Worm (Caenorhabditis elegans) whole organism, L4 larva: ENCODE measurements around the gene ZK185.1.
A peak's percentile ranks its signal among the peaks of the same experiment; 100 is the strongest.

Experiments
- F26F4.8 ChIP-seq: fragments of 200-800 bp; sonication (Bioruptor generic); conservative IDR thresholded peaks from 2 replicates; pipeline ENCODE4 v1.3.6; 2022; ENCODE audit warnings: missing genetic modification characterization, missing compliant biosample characterization
- T20F7.1 ChIP-seq: fragments of 200-800 bp; sonication (Bioruptor generic); optimal IDR thresholded peaks from 2 replicates; lab custom pipeline; 2018; ENCODE audit warnings: mild to moderate bottlenecking, missing genetic modification characterization, missing compliant biosample characterization
- aha-1 ChIP-seq: fragments of 150-350 bp; peaks from one replicate; lab custom pipeline; 2014; ENCODE audit warnings: missing biosample characterization, missing genetic modification characterization
- ama-1 ChIP-seq: fragments of 150-350 bp; optimal IDR thresholded peaks from 2 replicates; lab custom pipeline; 2014; ENCODE audit warnings: inconsistent platforms, mixed read lengths
- ceh-20 ChIP-seq: fragments of 200-800 bp; sonication (Bioruptor generic); IDR thresholded peaks from 2 replicates; pipeline ENCODE4 v1.3.6; 2022; ENCODE audit warnings: missing genetic modification reagents, missing genetic modification characterization, missing compliant biosample characterization
- ceh-82 ChIP-seq: sonication (generic microtip); optimal IDR thresholded peaks from 2 replicates; lab custom pipeline; 2017; ENCODE audit warnings: missing biosample characterization, missing genetic modification characterization
- ces-1 ChIP-seq: fragments of 150-350 bp; sonication (generic microtip); optimal IDR thresholded peaks from 4 replicates; lab custom pipeline; 2014; ENCODE audit warnings: missing biosample characterization, missing genetic modification reagents, missing genetic modification characterization
- ctbp-1 ChIP-seq: fragments of 200-800 bp; sonication (Bioruptor generic); IDR thresholded peaks from 2 replicates; pipeline ENCODE4 v1.3.6; 2022; ENCODE audit warnings: missing genetic modification reagents, missing genetic modification characterization, missing compliant biosample characterization
- daf-16 ChIP-seq, 3 experiments: sonication (generic microtip); optimal IDR thresholded peaks; 2 replicates each; lab custom pipeline; 2016 to 2017; ENCODE audit warnings: missing genetic modification characterization in 3 of 3, missing genetic modification reagents in 3 of 3, mild to moderate bottlenecking in 2 of 3, missing compliant biosample characterization in 2 of 3, missing biosample characterization in 1 of 3, moderate library complexity in 1 of 3
- daf-8 ChIP-seq: fragments of 200-800 bp; sonication (Bioruptor generic); IDR thresholded peaks from 2 replicates; pipeline ENCODE4 v1.3.6; 2022; ENCODE audit warnings: missing genetic modification characterization, missing compliant biosample characterization
- dmd-6 ChIP-seq: fragments of 200-800 bp; sonication (Bioruptor generic); IDR thresholded peaks from 2 replicates; pipeline ENCODE4 v1.3.6; 2022; ENCODE audit warnings: missing genetic modification reagents, missing genetic modification characterization, missing compliant biosample characterization
- fkh-10 ChIP-seq: fragments of 150-350 bp; optimal IDR thresholded peaks from 2 replicates; lab custom pipeline; 2014; ENCODE audit warnings: missing biosample characterization, missing genetic modification reagents, missing genetic modification characterization
- hlh-30 ChIP-seq: sonication (generic microtip); optimal IDR thresholded peaks from 2 replicates; lab custom pipeline; 2017; ENCODE audit warnings: antibody characterized with exemption, mild to moderate bottlenecking, missing genetic modification characterization, missing compliant biosample characterization; ENCODE audit not compliant: insufficient read depth
- hmg-1.1 ChIP-seq: fragments of 200-800 bp; sonication (Bioruptor generic); IDR thresholded peaks from 2 replicates; pipeline ENCODE4 v1.3.6; 2022; ENCODE audit warnings: missing genetic modification reagents, missing genetic modification characterization, missing compliant biosample characterization
- lin-1 ChIP-seq: fragments of 200-800 bp; sonication (Bioruptor generic); IDR thresholded peaks from 2 replicates; pipeline ENCODE4 v1.3.6; 2022; ENCODE audit warnings: missing genetic modification reagents, missing genetic modification characterization, missing compliant biosample characterization
- lin-15B ChIP-seq: fragments of 150-350 bp; sonication (generic microtip); optimal IDR thresholded peaks from 3 replicates; lab custom pipeline; 2014; ENCODE audit warnings: missing biosample characterization, missing genetic modification characterization
- lin-29 ChIP-seq: fragments of 200-800 bp; sonication (Bioruptor generic); IDR thresholded peaks from 2 replicates; pipeline ENCODE4 v1.3.6; 2022; ENCODE audit warnings: missing genetic modification reagents, missing genetic modification characterization, missing compliant biosample characterization
- lir-3 ChIP-seq: sonication (generic microtip); optimal IDR thresholded peaks from 2 replicates; lab custom pipeline; 2016; ENCODE audit warnings: mild to moderate bottlenecking, missing genetic modification characterization, missing compliant biosample characterization
- lsy-2 ChIP-seq, 2 experiments: fragments of 150-350 bp in 1 of 2; sonication (generic microtip) in 1 of 2; optimal IDR thresholded peaks; 2 replicates each; lab custom pipeline; 2014 to 2017; ENCODE audit warnings: missing biosample characterization in 2 of 2, missing genetic modification characterization in 2 of 2
- mes-2 ChIP-seq: sonication (generic microtip); optimal IDR thresholded peaks from 2 replicates; lab custom pipeline; 2016; ENCODE audit warnings: missing genotype, mild to moderate bottlenecking, missing genetic modification characterization, missing compliant biosample characterization; ENCODE audit not compliant: poor library complexity, severe bottlenecking
- nhr-10 ChIP-seq: fragments of 150-350 bp; optimal IDR thresholded peaks from 2 replicates; lab custom pipeline; 2014; ENCODE audit warnings: missing biosample characterization, missing genetic modification characterization
- nhr-42 ChIP-seq: fragments of 200-800 bp; sonication (Bioruptor generic); IDR thresholded peaks from 2 replicates; pipeline ENCODE4 v1.3.6; 2022; ENCODE audit warnings: missing genetic modification characterization, missing compliant biosample characterization
- nhr-6 ChIP-seq: fragments of 150-350 bp; optimal IDR thresholded peaks from 2 replicates; lab custom pipeline; 2014; ENCODE audit warnings: missing biosample characterization, missing genetic modification characterization
- pqm-1 ChIP-seq: sonication (generic microtip); optimal IDR thresholded peaks from 2 replicates; lab custom pipeline; 2017; ENCODE audit warnings: missing biosample characterization, missing genetic modification characterization
- rbr-2 ChIP-seq: sonication (generic microtip); optimal IDR thresholded peaks from 2 replicates; lab custom pipeline; 2016; ENCODE audit warnings: missing genotype, missing genetic modification characterization, missing compliant biosample characterization
- sdz-12 ChIP-seq: fragments of 200-800 bp; sonication (Bioruptor generic); optimal IDR thresholded peaks from 2 replicates; lab custom pipeline; 2018; ENCODE audit warnings: mild to moderate bottlenecking, missing genetic modification characterization, missing compliant biosample characterization
- set-16 ChIP-seq: fragments of 200-800 bp; sonication (Bioruptor generic); IDR thresholded peaks from 2 replicates; pipeline ENCODE4 v1.3.6; 2022; ENCODE audit warnings: missing genetic modification reagents, missing genetic modification characterization, missing compliant biosample characterization
- unc-39 ChIP-seq: sonication (generic microtip); optimal IDR thresholded peaks from 2 replicates; lab custom pipeline; 2017; ENCODE audit warnings: missing biosample characterization, missing genetic modification characterization
- unc-62 ChIP-seq, 3 experiments: fragments of 150-350 bp in 1 of 3; sonication (generic microtip); optimal IDR thresholded peaks in 2 of 3; peaks in 1 of 3; 1 replicate in 1 of 3; 2 replicates in 2 of 3; lab custom pipeline; 2014 to 2017; ENCODE audit warnings: missing biosample characterization in 3 of 3, missing genetic modification characterization in 3 of 3, missing genetic modification reagents in 3 of 3, missing genotype in 1 of 3
- zfp-3 ChIP-seq: fragments of 200-800 bp; sonication (Bioruptor generic); conservative IDR thresholded peaks from 2 replicates; pipeline ENCODE4 v1.3.6; 2022; ENCODE audit warnings: missing genetic modification reagents, missing genetic modification characterization, missing compliant biosample characterization
- zip-11 ChIP-seq: fragments of 200-800 bp; sonication (Bioruptor generic); IDR thresholded peaks from 2 replicates; pipeline ENCODE4 v1.3.6; 2022; ENCODE audit warnings: missing genetic modification characterization, missing compliant biosample characterization

Gene ZK185.1

DNA sequence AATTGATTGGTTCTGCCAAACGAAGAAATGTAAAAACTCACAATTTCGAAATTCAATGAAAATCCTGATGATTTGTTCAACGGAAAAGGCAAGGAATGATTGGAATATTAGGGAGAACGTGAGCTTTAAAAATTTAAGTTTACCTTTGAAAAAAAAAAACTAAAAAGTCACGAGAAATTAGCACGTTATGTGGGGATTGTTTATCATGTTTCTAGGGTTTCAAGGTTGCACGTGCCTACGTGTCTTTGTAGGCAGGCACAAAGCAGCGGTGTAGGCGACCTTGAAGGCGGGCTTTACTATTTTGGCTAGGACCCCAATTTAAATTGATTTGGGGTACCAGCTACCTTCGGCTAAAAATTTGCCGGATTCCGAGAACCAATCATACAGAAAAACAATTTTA lies 19.0 kb downstream of the ZK185.1 start, which contains the start of gene F28E10.4:
TSS of gene F28E10.4 (minus strand) at position 101 of the 400 bp plus-strand sequence.
- TF ChIP-seq unc-62 (GFP tag; optimal IDR thresholded peaks at IDR 0.05 in 1 of 2; lab: Kevin White, UChicago) (peak in 1 of 2 experiments; percentile 86), unc-62 (tag; optimal IDR thresholded peaks at IDR 0.05; lab: Kevin White, UChicago) (no peak), lin-29 (GFP tag; lab: Robert Waterston, UW) (no peak), daf-8 (GFP tag; lab: Robert Waterston, UW) (no peak), ctbp-1 (GFP tag; lab: Robert Waterston, UW) (no peak), sdz-12 (GFP tag; lab: Kevin White, UChicago) (no peak), F26F4.8 (GFP tag; lab: Robert Waterston, UW) (no peak)

- TF ChIP-seq unc-62 (GFP tag; optimal IDR thresholded peaks at IDR 0.05 in 1 of 2; lab: Kevin White, UChicago) = peak in 1 of 2 experiments; percentile 92
- TF ChIP-seq unc-62 (tag; optimal IDR thresholded peaks at IDR 0.05; lab: Kevin White, UChicago) = no peak
- TF ChIP-seq lin-29 (GFP tag; lab: Robert Waterston, UW) = no peak
- TF ChIP-seq F26F4.8 (GFP tag; lab: Robert Waterston, UW) = no peak
- TF ChIP-seq ces-1 (GFP tag; lab: Kevin White, UChicago) = peak; percentile 8
- no peak for TF ChIP-seq dmd-6 (GFP tag; lab: Robert Waterston, UW)
- no peak for TF ChIP-seq zip-11 (GFP tag; lab: Robert Waterston, UW)
- TF ChIP-seq lir-3 (tag; lab: Kevin White, UChicago) = no peak
- TF ChIP-seq nhr-42 (GFP tag; lab: Robert Waterston, UW) = no peak
- no peak for TF ChIP-seq zfp-3 (GFP tag; lab: Robert Waterston, UW)
- peak; percentile 82 for TF ChIP-seq fkh-10 (GFP tag; lab: Kevin White, UChicago)
- no peak for TF ChIP-seq nhr-10 (tag; lab: Kevin White, UChicago)
- TF ChIP-seq nhr-6 (tag; lab: Kevin White, UChicago) = no peak
- peak; percentile 56; the same call in 1 of the 2 replicates for TF ChIP-seq ctbp-1 (GFP tag; lab: Robert Waterston, UW)
These were observed 20.1 kb downstream of the ZK185.1 start, which contains the start of gene F28E10.1 for ce11 chrIV:4568402-4568891. Gene F28E10.1 (plus strand): TSS chrIV:4568841.

DNA sequence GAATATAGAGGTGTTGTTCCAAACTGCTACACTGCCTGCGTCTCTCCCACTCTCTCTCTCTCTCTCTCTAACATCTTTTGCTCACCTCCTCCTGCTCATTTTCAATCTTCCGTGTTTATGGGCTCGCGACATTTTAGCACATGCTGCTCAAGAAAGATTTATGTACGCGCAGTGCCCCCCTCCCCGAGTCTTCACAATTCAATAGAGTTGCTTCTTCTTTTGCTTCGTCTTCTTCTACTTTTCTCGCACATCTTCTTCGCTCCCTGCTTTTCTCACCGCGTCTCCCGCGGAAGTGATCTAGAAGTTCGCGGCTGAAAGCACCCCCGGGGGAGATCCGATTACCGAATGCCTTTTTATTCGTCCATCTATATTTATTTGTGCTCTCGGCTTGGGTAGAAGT lies 22.2 kb downstream of the ZK185.1 start:
- TF ChIP-seq fkh-10 (GFP tag; lab: Kevin White, UChicago) (peak; percentile 62), hlh-30 (peak; percentile 4), zfp-3 (GFP tag; lab: Robert Waterston, UW) (no peak), rbr-2 (tag; lab: Kevin White, UChicago) (peak; percentile 45), lin-1 (GFP tag; lab: Robert Waterston, UW) (no peak), set-16 (GFP tag; lab: Robert Waterston, UW) (peak; percentile 31; the same call in 1 of the 2 replicates), lsy-2 (tag; optimal IDR thresholded peaks at IDR 0.05; lab: Kevin White, UChicago) (peak in 1 of 2 experiments; percentile 30), mes-2 (tag; lab: Kevin White, UChicago) (peak; percentile 4)
- TF ChIP-seq, all 104 proteins: peak for 6

- TF ChIP-seq lin-15B = no peak
- no peak for TF ChIP-seq unc-39
- no peak for TF ChIP-seq T20F7.1 (GFP tag; lab: Kevin White, UChicago)
- TF ChIP-seq unc-62 (GFP tag; optimal IDR thresholded peaks at IDR 0.05 in 1 of 2; lab: Kevin White, UChicago) = peak in 1 of 2 experiments; percentile 96
- no peak for TF ChIP-seq unc-62 (tag; optimal IDR thresholded peaks at IDR 0.05; lab: Kevin White, UChicago)
- peak; percentile 74 for TF ChIP-seq aha-1
- TF ChIP-seq pqm-1 (tag; lab: Kevin White, UChicago) = no peak
- 0 out of 2 replicates have a peak, but pooled peaks have one; percentile 33 for TF ChIP-seq hmg-1.1 (GFP tag; lab: Robert Waterston, UW)
- no peak for TF ChIP-seq ama-1 (lab: Kevin White, UChicago)
These were observed 25.7 kb downstream of the ZK185.1 start for ce11 chrIV:4574051-4574450.

- peak in 1 of 2 experiments; percentile 89 for TF ChIP-seq unc-62 (GFP tag; optimal IDR thresholded peaks at IDR 0.05 in 1 of 2; lab: Kevin White, UChicago)
- TF ChIP-seq unc-62 (tag; optimal IDR thresholded peaks at IDR 0.05; lab: Kevin White, UChicago) = no peak
- peak; percentile 53 for TF ChIP-seq aha-1
- no peak for TF ChIP-seq mes-2 (tag; lab: Kevin White, UChicago)
- TF ChIP-seq lsy-2 (tag; optimal IDR thresholded peaks at IDR 0.05; lab: Kevin White, UChicago) = peak in 1 of 2 experiments; percentile 37
- TF ChIP-seq ceh-20 = 0 out of 2 replicates have a peak, but pooled peaks have one; percentile 28
- TF ChIP-seq daf-16 (GFP tag; optimal IDR thresholded peaks at IDR 0.05; lab: Kevin White, UChicago) = no peak
- TF ChIP-seq daf-16 (tag; optimal IDR thresholded peaks at IDR 0.05; lab: Kevin White, UChicago) = no peak
- TF ChIP-seq ceh-82 = no peak
These were observed 28.5 kb downstream of the ZK185.1 start for ce11 chrIV:4576847-4577246.
